Worm (Caenorhabditis elegans) whole organism, late embryonic: ENCODE data around the gene F40F8.12.
"Not testable (repeated sequence)": the region's sequence is repeated elsewhere in the genome, so short reads cannot be mapped to it uniquely, and the experiment has no call there.

ENCODE experiments used
- K02D7.2 ChIP-seq: sonication (generic microtip); optimal IDR thresholded peaks from 2 replicates; lab custom pipeline; 2017; ENCODE audit warnings: mild to moderate bottlenecking, missing genetic modification characterization, missing compliant biosample characterization
- Y22D7AL.16 ChIP-seq: sonication (generic microtip); optimal IDR thresholded peaks from 2 replicates; lab custom pipeline; 2016; ENCODE audit warnings: missing genetic modification characterization, missing compliant biosample characterization
- nfya-1 ChIP-seq: sonication (generic microtip); optimal IDR thresholded peaks from 2 replicates; lab custom pipeline; 2017; ENCODE audit warnings: missing genetic modification characterization, mild to moderate bottlenecking, missing compliant biosample characterization, antibody characterized with exemption, moderate library complexity

DNA sequence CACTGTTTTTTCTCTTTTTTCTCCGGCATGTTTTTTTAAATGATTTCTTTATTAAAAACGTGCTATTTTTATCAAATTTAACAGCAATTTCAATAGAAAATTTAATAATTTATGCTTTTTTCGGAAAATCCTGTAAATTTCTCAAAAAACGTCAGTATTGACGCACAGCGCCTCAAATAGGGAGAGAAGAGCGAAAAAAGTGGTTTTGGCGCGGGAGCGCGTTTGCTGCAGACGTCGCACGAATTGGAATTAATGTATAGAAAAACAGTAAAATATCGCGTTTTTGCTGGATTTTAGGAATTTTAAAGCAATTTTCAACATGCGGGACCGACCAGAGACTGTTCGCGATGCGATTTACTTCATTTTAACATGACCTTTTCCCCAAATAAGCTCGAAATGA is 39.3 kb downstream of the F40F8.12 start:
- TF ChIP-seq K02D7.2 (tag; lab: Kevin White, UChicago); nfya-1; Y22D7AL.16 (tag; lab: Kevin White, UChicago): not testable (repeated sequence)
